Worm (Caenorhabditis elegans): ENCODE results near the gene M01B2.10.

M01B2.10 gene

ce11 chrV:15232200-15232599 is 30.0 kb downstream of the M01B2.10 start, which contains the start of gene srw-13:
Gene srw-13 (plus strand): TSS chrV:15232500.
- TF ChIP-seq ceh-48 (tag; optimal IDR thresholded peaks at IDR 0.05) (no peak), tbx-2 (tag; optimal IDR thresholded peaks at IDR 0.05) (no peak), dve-1 (tag; optimal IDR thresholded peaks at IDR 0.05) (no peak), C08G9.2 (tag; optimal IDR thresholded peaks at IDR 0.05) (no peak), eyg-1 (tag; optimal IDR thresholded peaks at IDR 0.05) (no peak), T23F11.4 (GFP tag; optimal IDR thresholded peaks at IDR 0.05) (no peak), tbx-7 (tag; optimal IDR thresholded peaks at IDR 0.05) (no peak), hlh-13 (GFP tag; optimal IDR thresholded peaks at IDR 0.05) (no peak), ceh-6 (GFP tag; optimal IDR thresholded peaks at IDR 0.05) (no peak), nhr-232 (tag; optimal IDR thresholded peaks at IDR 0.05) (no peak), elt-4 (tag; optimal IDR thresholded peaks at IDR 0.05) (no peak), K09A11.1 (tag; optimal IDR thresholded peaks at IDR 0.05; ENCODE audit: insufficient read depth) (no peak), ttx-3 (tag; optimal IDR thresholded peaks at IDR 0.05) (no peak), odd-2 (tag; optimal IDR thresholded peaks at IDR 0.05) (no peak)

- no peak for TF ChIP-seq C08G9.2 (tag; optimal IDR thresholded peaks at IDR 0.05)
- TF ChIP-seq syd-9 (tag; optimal IDR thresholded peaks at IDR 0.05), result no peak
- no peak for TF ChIP-seq ets-4 (tag; optimal IDR thresholded peaks at IDR 0.05)
- no peak for TF ChIP-seq ceh-9 (tag; optimal IDR thresholded peaks at IDR 0.05)
- TF ChIP-seq K09A11.1 (tag; optimal IDR thresholded peaks at IDR 0.05; ENCODE audit: insufficient read depth), result no peak
- no peak for TF ChIP-seq unc-86 (tag; optimal IDR thresholded peaks at IDR 0.05)
- TF ChIP-seq ceh-24 (tag; optimal IDR thresholded peaks at IDR 0.05), result no peak
- TF ChIP-seq elt-2 (tag; optimal IDR thresholded peaks at IDR 0.05), result no peak
- no peak for TF ChIP-seq nhr-232 (tag; optimal IDR thresholded peaks at IDR 0.05)
- TF ChIP-seq ttx-3 (tag; optimal IDR thresholded peaks at IDR 0.05), result no peak
- TF ChIP-seq che-1 (tag; optimal IDR thresholded peaks at IDR 0.05), result no peak
- TF ChIP-seq dmd-4 (tag; optimal IDR thresholded peaks at IDR 0.05; ENCODE audit: borderline replicate concordance), result no peak
- no peak for TF ChIP-seq pqm-1 (tag; optimal IDR thresholded peaks at IDR 0.05)
Observed at ce11 chrV:15230243-15230642, 32.0 kb downstream of the M01B2.10 start, which contains the start of gene srw-15. Gene srw-15 (plus strand): TSS chrV:15230543.

- TF ChIP-seq fkh-10 (GFP tag; optimal IDR thresholded peaks at IDR 0.05) (no peak), F13H6.1 (tag; optimal IDR thresholded peaks at IDR 0.05) (no peak), hlh-6 (tag; optimal IDR thresholded peaks at IDR 0.05) (no peak), elt-2 (tag; optimal IDR thresholded peaks at IDR 0.05) (peak; percentile 95), unc-55 (GFP tag; optimal IDR thresholded peaks at IDR 0.05) (no peak)
Observed at ce11 chrV:15226206-15226605, 36.0 kb downstream of the M01B2.10 start.

ce11 chrV:15225650-15226049 is 36.6 kb downstream of the M01B2.10 start, which contains the start of gene srw-14:
Gene srw-14 (plus strand): TSS chrV:15225950.
- TF ChIP-seq nfya-1 (tag; optimal IDR thresholded peaks at IDR 0.05) (no peak), odd-2 (tag; optimal IDR thresholded peaks at IDR 0.05) (no peak), madf-2 (tag; optimal IDR thresholded peaks at IDR 0.05) (no peak), ref-2 (tag; optimal IDR thresholded peaks at IDR 0.05) (no peak), K09A11.1 (tag; optimal IDR thresholded peaks at IDR 0.05; ENCODE audit: insufficient read depth) (no peak), pax-1 (tag; optimal IDR thresholded peaks at IDR 0.05) (no peak), che-1 (tag; optimal IDR thresholded peaks at IDR 0.05) (no peak)

- TF ChIP-seq pag-3 (tag; optimal IDR thresholded peaks at IDR 0.05; ENCODE audit: borderline replicate concordance) (no peak), syd-9 (tag; optimal IDR thresholded peaks at IDR 0.05) (no peak), rnt-1 (tag; optimal IDR thresholded peaks at IDR 0.05) (no peak), ceh-18 (tag; optimal IDR thresholded peaks at IDR 0.05) (no peak), pax-1 (tag; optimal IDR thresholded peaks at IDR 0.05) (no peak), pat-9 (tag; optimal IDR thresholded peaks at IDR 0.05) (no peak), pha-2 (tag; optimal IDR thresholded peaks at IDR 0.05) (no peak), ahr-1 (tag; optimal IDR thresholded peaks at IDR 0.05) (no peak), tbx-7 (tag; optimal IDR thresholded peaks at IDR 0.05) (no peak)
Observed at ce11 chrV:15223668-15224067, 38.6 kb downstream of the M01B2.10 start, which contains the start of gene srw-24. Gene srw-24 (plus strand): TSS chrV:15223968.
